Worm (Caenorhabditis elegans) whole organism, L4/young adult: ENCODE results near the gene pah-1.

Source experiments
- W03F9.2 ChIP-seq: fragments of 150-350 bp; optimal IDR thresholded peaks from 2 replicates; lab custom pipeline; 2014; ENCODE audit warnings: missing biosample characterization, missing genetic modification characterization
- dao-5 ChIP-seq: sonication (generic microtip); optimal IDR thresholded peaks from 2 replicates; lab custom pipeline; 2016; ENCODE audit warnings: missing genotype, missing genetic modification characterization, moderate library complexity, missing compliant biosample characterization

- TF ChIP-seq dao-5 (no peak), W03F9.2 (no peak)
Measured at ce11 chrII:8721955-8722524, 44.8 kb downstream of the pah-1 start, which contains the start of gene trcs-2.
